Worm (Caenorhabditis elegans) whole organism, L2 larva: ENCODE results near the gene K03B4.9.

ENCODE experiments used
- C34F6.9 ChIP-seq: fragments of 150-350 bp; optimal IDR thresholded peaks from 2 replicates; lab custom pipeline; 2014; ENCODE audit warnings: missing biosample characterization, missing genetic modification characterization
- Y55F3AM.14 ChIP-seq: fragments of 200-800 bp; sonication (Bioruptor generic); optimal IDR thresholded peaks from 2 replicates; lab custom pipeline; 2018; ENCODE audit warnings: mild to moderate bottlenecking, missing genetic modification characterization, missing compliant biosample characterization
- blmp-1 ChIP-seq: sonication (generic microtip); optimal IDR thresholded peaks from 2 replicates; lab custom pipeline; 2017; ENCODE audit warnings: missing genetic modification characterization, mild to moderate bottlenecking, missing compliant biosample characterization, antibody characterized with exemption, moderate library complexity; ENCODE audit not compliant: insufficient read depth
- elt-1 ChIP-seq: fragments of 150-350 bp; optimal IDR thresholded peaks from 2 replicates; lab custom pipeline; 2014; ENCODE audit warnings: missing biosample characterization, missing genetic modification characterization
- lin-11 ChIP-seq: fragments of 150-350 bp; sonication (generic microtip); optimal IDR thresholded peaks from 2 replicates; lab custom pipeline; 2014; ENCODE audit warnings: missing biosample characterization, missing genetic modification characterization, inconsistent platforms, mixed read lengths
- nhr-237 ChIP-seq: fragments of 150-350 bp; optimal IDR thresholded peaks from 2 replicates; lab custom pipeline; 2014; ENCODE audit warnings: missing biosample characterization, missing genetic modification characterization
- unc-39 ChIP-seq: fragments of 150-350 bp; optimal IDR thresholded peaks from 2 replicates; lab custom pipeline; 2014; ENCODE audit warnings: missing biosample characterization, missing genetic modification characterization
- unc-62 ChIP-seq: fragments of 150-350 bp; optimal IDR thresholded peaks from 2 replicates; lab custom pipeline; 2014; ENCODE audit warnings: missing biosample characterization, missing genetic modification reagents, missing genetic modification characterization

ce11 chrV:4630267-4630666 lies 42.1 kb downstream of the K03B4.9 start:
- TF ChIP-seq unc-39 (tag; lab: Kevin White, UChicago) (no peak), Y55F3AM.14 (GFP tag; lab: Kevin White, UChicago) (no peak), unc-62 (GFP tag; lab: Kevin White, UChicago) (no peak), blmp-1 (no peak), C34F6.9 (tag; lab: Kevin White, UChicago) (no peak), lin-11 (no peak), elt-1 (tag; lab: Kevin White, UChicago) (no peak), nhr-237 (no peak)
